Worm (Caenorhabditis elegans): ENCODE data around the gene lge-1.
A peak's percentile ranks its signal among the peaks of the same experiment; 100 is the strongest.

Gene lge-1

ce11 chrX:11007393-11007792 lies 41.0 kb downstream of the lge-1 start:
- TF ChIP-seq hlh-11 (tag; optimal IDR thresholded peaks at IDR 0.05) (peak; percentile 47), snpc-4 (tag; optimal IDR thresholded peaks at IDR 0.05) (no peak), ceh-32 (tag; optimal IDR thresholded peaks at IDR 0.05; ENCODE audit: poor library complexity) (no peak), php-3 (GFP tag; IDR thresholded peaks at IDR 0.05) (peak; percentile 20; the same call in 1 of the 2 replicates), hlh-30 (tag; optimal IDR thresholded peaks at IDR 0.05; ENCODE audit: insufficient read depth) (peak; percentile 8), daf-16 (GFP tag; optimal IDR thresholded peaks at IDR 0.05) (no peak), daf-16 (tag; optimal IDR thresholded peaks at IDR 0.05) (peak; percentile 63), dmd-6 (GFP tag; IDR thresholded peaks at IDR 0.05) (peak; percentile 49), nhr-28 (tag; optimal IDR thresholded peaks at IDR 0.05) (peak; percentile 21), dve-1 (tag; optimal IDR thresholded peaks at IDR 0.05; ENCODE audit: insufficient read depth) (peak; percentile 59)

- TF ChIP-seq nhr-77 (tag; optimal IDR thresholded peaks at IDR 0.05) = peak; percentile 58
- TF ChIP-seq zip-2 (tag; optimal IDR thresholded peaks at IDR 0.05) = no peak
- peak; percentile 16 for TF ChIP-seq hlh-30 (tag; optimal IDR thresholded peaks at IDR 0.05; ENCODE audit: insufficient read depth)
- peak; percentile 89 for TF ChIP-seq pqm-1 (tag; optimal IDR thresholded peaks at IDR 0.05)
- no peak for TF ChIP-seq ctbp-1 (GFP tag; IDR thresholded peaks at IDR 0.05)
- TF ChIP-seq lin-13 (GFP tag; optimal IDR thresholded peaks at IDR 0.05) = no peak
- peak; percentile 73 for TF ChIP-seq hlh-11 (tag; optimal IDR thresholded peaks at IDR 0.05)
- no peak for TF ChIP-seq F26F4.8 (GFP tag; conservative IDR thresholded peaks at IDR 0.05)
- peak; percentile 41 for TF ChIP-seq nhr-28 (tag; optimal IDR thresholded peaks at IDR 0.05)
- TF ChIP-seq php-3 (GFP tag; IDR thresholded peaks at IDR 0.05) = peak; percentile 57; the same call in 1 of the 2 replicates
- TF ChIP-seq lin-1 (GFP tag; IDR thresholded peaks at IDR 0.05) = peak; percentile 67; the same call in 1 of the 2 replicates
- peak; percentile 13 for TF ChIP-seq mxl-3 (GFP tag; optimal IDR thresholded peaks at IDR 0.05)
- no peak for TF ChIP-seq Y48G9A.11 (GFP tag; IDR thresholded peaks at IDR 0.05)
- no peak for TF ChIP-seq ces-1 (GFP tag; optimal IDR thresholded peaks at IDR 0.05)
- no peak for TF ChIP-seq ceh-44 (GFP tag; IDR thresholded peaks at IDR 0.05)
- no peak for TF ChIP-seq F49E8.2 (tag; optimal IDR thresholded peaks at IDR 0.05; ENCODE audit: borderline replicate concordance)
- no peak for TF ChIP-seq fos-1 (tag; optimal IDR thresholded peaks at IDR 0.05)
- no peak for TF ChIP-seq ceh-62 (tag; optimal IDR thresholded peaks at IDR 0.05)
- peak; percentile 54; the same call in 1 of the 2 replicates for TF ChIP-seq tra-1 (GFP tag; IDR thresholded peaks at IDR 0.05)
- TF ChIP-seq snpc-1.2 (GFP tag; IDR thresholded peaks at IDR 0.05) = no peak
- TF ChIP-seq cey-2 (tag; optimal IDR thresholded peaks at IDR 0.05; ENCODE audit: borderline replicate concordance, insufficient read depth) = no peak
- TF ChIP-seq dpl-1 (GFP tag; optimal IDR thresholded peaks at IDR 0.05) = no peak
- TF ChIP-seq nhr-25 (tag; optimal IDR thresholded peaks at IDR 0.05; ENCODE audit: borderline replicate concordance, insufficient read depth) = no peak
- TF ChIP-seq Y105C5A.15 (GFP tag; IDR thresholded peaks at IDR 0.05) = no peak
- TF ChIP-seq ceh-28 (tag; optimal IDR thresholded peaks at IDR 0.05) = no peak
- TF ChIP-seq daf-16 (GFP tag; optimal IDR thresholded peaks at IDR 0.05) = no peak
- peak; percentile 95 for TF ChIP-seq daf-16 (tag; optimal IDR thresholded peaks at IDR 0.05)
- TF ChIP-seq ztf-7 (tag; optimal IDR thresholded peaks at IDR 0.05) = peak; percentile 24
- TF ChIP-seq arid-1 (GFP tag; conservative IDR thresholded peaks at IDR 0.05) = no peak
- TF ChIP-seq spr-1 (tag; optimal IDR thresholded peaks at IDR 0.05) = no peak
- TF ChIP-seq ceh-32 (tag; optimal IDR thresholded peaks at IDR 0.05; ENCODE audit: poor library complexity) = no peak
- TF ChIP-seq R02D3.7 (tag; optimal IDR thresholded peaks at IDR 0.05) = no peak
- TF ChIP-seq nhr-102 (tag; optimal IDR thresholded peaks at IDR 0.05) = no peak
- TF ChIP-seq mdl-1 (tag; optimal IDR thresholded peaks at IDR 0.05) = no peak
- TF ChIP-seq dve-1 (tag; optimal IDR thresholded peaks at IDR 0.05; ENCODE audit: insufficient read depth) = peak; percentile 70
- TF ChIP-seq tag-97 (GFP tag; IDR thresholded peaks at IDR 0.05) = no peak
- no peak for TF ChIP-seq unc-130 (GFP tag; optimal IDR thresholded peaks at IDR 0.05)
- TF ChIP-seq daf-12 (tag; optimal IDR thresholded peaks at IDR 0.05) = no peak
- TF ChIP-seq dmd-6 (GFP tag; IDR thresholded peaks at IDR 0.05) = peak; percentile 78
Measured at ce11 chrX:11008052-11008451, 41.7 kb downstream of the lge-1 start, which contains the start of gene del-5. Gene del-5 (minus strand): TSS chrX:11008181.

Measured in whole organism, L4 larva.